Worm (Caenorhabditis elegans) whole organism, L4 larva: ENCODE data around the gene pfk-1.2.

Source experiments
- D1046.2 ChIP-seq: fragments of 200-800 bp; sonication (Bioruptor generic); IDR thresholded peaks from 2 replicates; pipeline ENCODE4 v1.3.6; 2022; ENCODE audit warnings: missing genetic modification characterization, missing compliant biosample characterization
- F26F4.8 ChIP-seq: fragments of 200-800 bp; sonication (Bioruptor generic); conservative IDR thresholded peaks from 2 replicates; pipeline ENCODE4 v1.3.6; 2022; ENCODE audit warnings: missing genetic modification characterization, missing compliant biosample characterization
- F37D6.2 ChIP-seq: sonication (generic microtip); optimal IDR thresholded peaks from 2 replicates; lab custom pipeline; 2016; ENCODE audit warnings: mild to moderate bottlenecking, missing genetic modification characterization, missing compliant biosample characterization
- F44E2.7 ChIP-seq: fragments of 200-800 bp; sonication (Bioruptor generic); IDR thresholded peaks from 2 replicates; pipeline ENCODE4 v2.1.2; 2022; ENCODE audit warnings: missing genetic modification characterization, missing compliant biosample characterization
- Y5F2A.4 ChIP-seq: fragments of 200-800 bp; sonication (Bioruptor generic); optimal IDR thresholded peaks from 2 replicates; lab custom pipeline; 2018; ENCODE audit warnings: mild to moderate bottlenecking, missing genetic modification characterization, missing compliant biosample characterization
- Y75B8A.6 ChIP-seq: fragments of 200-800 bp; sonication (Bioruptor generic); IDR thresholded peaks from 2 replicates; pipeline ENCODE4 v1.3.6; 2022; ENCODE audit warnings: missing genetic modification reagents, missing genetic modification characterization, missing compliant biosample characterization
- ZK337.2 ChIP-seq: fragments of 200-800 bp; sonication (Bioruptor generic); IDR thresholded peaks from 2 replicates; pipeline ENCODE4 v1.3.6; 2022; ENCODE audit warnings: missing genetic modification reagents, missing genetic modification characterization, missing compliant biosample characterization
- aha-1 ChIP-seq: fragments of 150-350 bp; peaks from one replicate; lab custom pipeline; 2014; ENCODE audit warnings: missing biosample characterization, missing genetic modification characterization
- ama-1 ChIP-seq: fragments of 150-350 bp; optimal IDR thresholded peaks from 2 replicates; lab custom pipeline; 2014; ENCODE audit warnings: inconsistent platforms, mixed read lengths
- attf-4 ChIP-seq: sonication (generic microtip); optimal IDR thresholded peaks from 3 replicates; lab custom pipeline; 2017; ENCODE audit warnings: missing biosample characterization, missing genetic modification characterization
- ceh-28 ChIP-seq: fragments of 150-350 bp; optimal IDR thresholded peaks from 2 replicates; lab custom pipeline; 2014; ENCODE audit warnings: missing biosample characterization, missing genetic modification reagents, missing genetic modification characterization
- ceh-44 ChIP-seq: fragments of 200-800 bp; sonication (Bioruptor generic); IDR thresholded peaks from 2 replicates; pipeline ENCODE4 v1.3.6; 2022; ENCODE audit warnings: missing genetic modification reagents, missing genetic modification characterization, missing compliant biosample characterization
- ceh-62 ChIP-seq: sonication (generic microtip); optimal IDR thresholded peaks from 2 replicates; lab custom pipeline; 2017; ENCODE audit warnings: missing biosample characterization, missing genetic modification characterization
- daf-12 ChIP-seq: fragments of 150-350 bp; optimal IDR thresholded peaks from 2 replicates; lab custom pipeline; 2014; ENCODE audit warnings: missing biosample characterization, missing genetic modification reagents, missing genetic modification characterization
- daf-16 ChIP-seq, 3 experiments: sonication (generic microtip); optimal IDR thresholded peaks; 2 replicates each; lab custom pipeline; 2016 to 2017; ENCODE audit warnings: missing genetic modification characterization in 3 of 3, missing genetic modification reagents in 3 of 3, mild to moderate bottlenecking in 2 of 3, missing compliant biosample characterization in 2 of 3, missing biosample characterization in 1 of 3, moderate library complexity in 1 of 3
- daf-19 ChIP-seq: fragments of 200-800 bp; sonication (Bioruptor generic); conservative IDR thresholded peaks from 2 replicates; pipeline ENCODE4 v1.3.6; 2022; ENCODE audit warnings: missing genetic modification characterization, missing compliant biosample characterization
- dmd-6 ChIP-seq: fragments of 200-800 bp; sonication (Bioruptor generic); IDR thresholded peaks from 2 replicates; pipeline ENCODE4 v1.3.6; 2022; ENCODE audit warnings: missing genetic modification reagents, missing genetic modification characterization, missing compliant biosample characterization
- dmd-9 ChIP-seq: fragments of 200-800 bp; sonication (Bioruptor generic); IDR thresholded peaks from 2 replicates; pipeline ENCODE4 v1.3.6; 2022; ENCODE audit warnings: missing genetic modification reagents, missing genetic modification characterization, missing compliant biosample characterization
- duxl-1 ChIP-seq: sonication (generic microtip); optimal IDR thresholded peaks from 2 replicates; lab custom pipeline; 2016; ENCODE audit warnings: mild to moderate bottlenecking, missing genetic modification characterization, moderate library complexity, missing compliant biosample characterization; ENCODE audit not compliant: poor library complexity
- egl-43 ChIP-seq: fragments of 200-800 bp; sonication (Bioruptor generic); IDR thresholded peaks from 2 replicates; pipeline ENCODE4 v1.3.6; 2022; ENCODE audit warnings: missing genetic modification reagents, missing genetic modification characterization, missing compliant biosample characterization
- hif-1 ChIP-seq, 2 experiments: sonication (generic microtip); optimal IDR thresholded peaks; 2 replicates each; lab custom pipeline; 2016 to 2017; ENCODE audit warnings: missing compliant biosample characterization in 2 of 2, missing genetic modification characterization in 2 of 2, missing genetic modification reagents in 2 of 2, missing genotype in 2 of 2, mild to moderate bottlenecking in 1 of 2
- hlh-11 ChIP-seq: fragments of 200-800 bp; sonication (Bioruptor generic); optimal IDR thresholded peaks from 2 replicates; lab custom pipeline; 2018; ENCODE audit warnings: mild to moderate bottlenecking, missing genetic modification characterization, missing compliant biosample characterization
- hlh-30 ChIP-seq: sonication (generic microtip); optimal IDR thresholded peaks from 2 replicates; lab custom pipeline; 2017; ENCODE audit warnings: antibody characterized with exemption, mild to moderate bottlenecking, missing genetic modification characterization, missing compliant biosample characterization; ENCODE audit not compliant: insufficient read depth
- jun-1 ChIP-seq: fragments of 150-350 bp; optimal IDR thresholded peaks from 2 replicates; lab custom pipeline; 2014; ENCODE audit warnings: missing biosample characterization, missing genetic modification reagents, missing genetic modification characterization
- lim-7 ChIP-seq: fragments of 200-800 bp; sonication (Bioruptor generic); IDR thresholded peaks from 2 replicates; pipeline ENCODE4 v1.3.6; 2022; ENCODE audit warnings: missing genetic modification characterization, missing compliant biosample characterization
- lin-13 ChIP-seq: fragments of 150-350 bp; optimal IDR thresholded peaks from 2 replicates; lab custom pipeline; 2014; ENCODE audit warnings: missing biosample characterization, missing genetic modification reagents, missing genetic modification characterization
- lin-38 ChIP-seq: fragments of 200-800 bp; sonication (Bioruptor generic); IDR thresholded peaks from 2 replicates; pipeline ENCODE4 v1.3.6; 2022; ENCODE audit warnings: missing genetic modification reagents, missing genetic modification characterization, missing compliant biosample characterization
- lin-39 ChIP-seq: fragments of 150-350 bp; optimal IDR thresholded peaks from 2 replicates; lab custom pipeline; 2014; ENCODE audit warnings: missing biosample characterization, missing genetic modification reagents, missing genetic modification characterization
- madf-9 ChIP-seq: fragments of 200-800 bp; sonication (Bioruptor generic); conservative IDR thresholded peaks from 2 replicates; pipeline ENCODE4 v1.3.6; 2022; ENCODE audit warnings: missing genetic modification reagents, missing genetic modification characterization, missing compliant biosample characterization
- mdl-1 ChIP-seq, 2 experiments: fragments of 150-350 bp in 1 of 2; sonication (generic microtip) in 1 of 2; optimal IDR thresholded peaks; 2 replicates each; lab custom pipeline; 2014 to 2017; ENCODE audit warnings: missing biosample characterization in 2 of 2, missing genetic modification characterization in 2 of 2
- nhr-102 ChIP-seq: sonication (generic microtip); optimal IDR thresholded peaks from 2 replicates; lab custom pipeline; 2016; ENCODE audit warnings: mild to moderate bottlenecking, missing genetic modification characterization, moderate library complexity, missing compliant biosample characterization
- nhr-11 ChIP-seq: fragments of 150-350 bp; optimal IDR thresholded peaks from 2 replicates; lab custom pipeline; 2014; ENCODE audit warnings: missing biosample characterization, missing genetic modification characterization
- nhr-111 ChIP-seq: fragments of 200-800 bp; sonication (Bioruptor generic); optimal IDR thresholded peaks from 2 replicates; lab custom pipeline; 2018; ENCODE audit warnings: mild to moderate bottlenecking, missing genetic modification characterization, missing compliant biosample characterization
- nhr-41 ChIP-seq: fragments of 200-800 bp; sonication (Bioruptor generic); IDR thresholded peaks from 2 replicates; pipeline ENCODE4 v1.3.6; 2022; ENCODE audit warnings: missing genetic modification reagents, missing genetic modification characterization, missing compliant biosample characterization
- nhr-48 ChIP-seq: sonication (generic microtip); optimal IDR thresholded peaks from 2 replicates; lab custom pipeline; 2016; ENCODE audit warnings: mild to moderate bottlenecking, missing genetic modification characterization, missing compliant biosample characterization
- nhr-77 ChIP-seq: fragments of 150-350 bp; optimal IDR thresholded peaks from 2 replicates; lab custom pipeline; 2014; ENCODE audit warnings: missing biosample characterization, missing genetic modification characterization
- php-3 ChIP-seq: fragments of 200-800 bp; sonication (Bioruptor generic); IDR thresholded peaks from 2 replicates; pipeline ENCODE4 v1.3.6; 2022; ENCODE audit warnings: missing genetic modification reagents, missing genetic modification characterization, missing compliant biosample characterization
- rbr-2 ChIP-seq: sonication (generic microtip); optimal IDR thresholded peaks from 2 replicates; lab custom pipeline; 2016; ENCODE audit warnings: missing genotype, missing genetic modification characterization, missing compliant biosample characterization
- sdz-12 ChIP-seq: fragments of 200-800 bp; sonication (Bioruptor generic); optimal IDR thresholded peaks from 2 replicates; lab custom pipeline; 2018; ENCODE audit warnings: mild to moderate bottlenecking, missing genetic modification characterization, missing compliant biosample characterization
- snpc-4 ChIP-seq: fragments of 150-350 bp; optimal IDR thresholded peaks from 2 replicates; lab custom pipeline; 2014; ENCODE audit warnings: missing biosample characterization, missing genetic modification characterization
- spr-3 ChIP-seq: fragments of 200-800 bp; sonication (Bioruptor generic); optimal IDR thresholded peaks from 2 replicates; lab custom pipeline; 2018; ENCODE audit warnings: mild to moderate bottlenecking, missing genetic modification characterization, missing compliant biosample characterization
- zag-1 ChIP-seq: fragments of 150-350 bp; optimal IDR thresholded peaks from 2 replicates; lab custom pipeline; 2014; ENCODE audit warnings: missing biosample characterization, missing genetic modification characterization
- zfp-2 ChIP-seq: sonication (generic microtip); optimal IDR thresholded peaks from 2 replicates; lab custom pipeline; 2016; ENCODE audit warnings: mild to moderate bottlenecking, missing genetic modification characterization, missing compliant biosample characterization
- zfp-3 ChIP-seq: fragments of 200-800 bp; sonication (Bioruptor generic); conservative IDR thresholded peaks from 2 replicates; pipeline ENCODE4 v1.3.6; 2022; ENCODE audit warnings: missing genetic modification reagents, missing genetic modification characterization, missing compliant biosample characterization
- ztf-7 ChIP-seq: fragments of 150-350 bp; optimal IDR thresholded peaks from 2 replicates; lab custom pipeline; 2014; ENCODE audit warnings: missing biosample characterization, missing genetic modification characterization

The pfk-1.2 gene

DNA sequence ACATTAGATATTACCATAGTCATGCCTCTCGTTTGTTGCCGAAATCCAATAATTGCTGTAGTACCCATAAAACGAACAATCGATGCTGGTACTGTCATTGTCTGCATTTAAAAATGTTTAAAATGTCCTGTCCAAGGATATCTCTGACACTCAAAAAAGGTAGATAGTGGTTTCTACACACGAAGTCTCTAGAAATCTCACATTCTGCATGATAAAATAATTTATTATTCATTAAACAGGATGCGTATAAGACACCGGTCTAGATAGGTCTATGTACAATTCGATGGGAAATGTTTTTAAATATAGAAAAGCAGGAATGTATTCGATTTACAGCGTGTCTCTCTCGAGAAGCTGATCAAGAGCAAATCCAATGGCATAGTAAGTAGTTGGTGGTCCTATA, 8.0 kb downstream of the pfk-1.2 start, which contains the start of gene C50F4.12:
Gene C50F4.12, minus strand, starts transcription at position 101 of the 400 bp plus-strand sequence.
- TF ChIP-seq ama-1 (lab: Kevin White, UChicago) (no peak), daf-16 (GFP tag; optimal IDR thresholded peaks at IDR 0.05; lab: Kevin White, UChicago) (no peak), daf-16 (tag; optimal IDR thresholded peaks at IDR 0.05; lab: Kevin White, UChicago) (no peak), madf-9 (no peak), mdl-1 (tag; optimal IDR thresholded peaks at IDR 0.05; lab: Kevin White, UChicago) (no peak), nhr-111 (GFP tag; lab: Kevin White, UChicago) (no peak), daf-12 (tag; lab: Kevin White, UChicago) (no peak), php-3 (no peak), ZK337.2 (GFP tag; lab: Robert Waterston, UW) (no peak), daf-19 (GFP tag; lab: Robert Waterston, UW) (no peak), hif-1 (tag; optimal IDR thresholded peaks at IDR 0.05; lab: Kevin White, UChicago) (no peak)

DNA sequence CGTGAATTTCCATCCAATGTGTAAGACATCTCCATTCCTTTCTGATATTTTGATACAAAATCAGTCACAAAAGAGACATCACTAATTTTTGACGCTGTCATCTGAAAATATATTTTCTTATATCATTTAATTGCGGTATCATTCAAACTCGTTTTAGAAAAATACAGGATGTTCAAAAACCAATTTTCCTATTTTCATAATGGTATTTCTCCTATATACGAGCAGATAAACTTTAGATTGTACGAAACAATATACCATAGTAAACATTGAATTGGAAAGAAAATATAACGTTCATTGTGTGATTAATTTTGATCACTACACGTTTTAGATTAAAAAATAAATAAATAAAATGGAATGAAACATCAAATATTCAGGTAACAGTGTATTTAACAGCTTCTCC, 9.9 kb downstream of the pfk-1.2 start, which contains the start of gene C50F4.16:
Gene C50F4.16, minus strand, starts transcription at position 101 of the 400 bp plus-strand sequence.
- TF ChIP-seq aha-1 (no peak), nhr-102 (tag; lab: Kevin White, UChicago) (no peak), hlh-11 (tag; lab: Kevin White, UChicago) (no peak), nhr-11 (tag; lab: Kevin White, UChicago) (no peak), F26F4.8 (GFP tag; lab: Robert Waterston, UW) (no peak), nhr-77 (tag; lab: Kevin White, UChicago) (no peak)

DNA sequence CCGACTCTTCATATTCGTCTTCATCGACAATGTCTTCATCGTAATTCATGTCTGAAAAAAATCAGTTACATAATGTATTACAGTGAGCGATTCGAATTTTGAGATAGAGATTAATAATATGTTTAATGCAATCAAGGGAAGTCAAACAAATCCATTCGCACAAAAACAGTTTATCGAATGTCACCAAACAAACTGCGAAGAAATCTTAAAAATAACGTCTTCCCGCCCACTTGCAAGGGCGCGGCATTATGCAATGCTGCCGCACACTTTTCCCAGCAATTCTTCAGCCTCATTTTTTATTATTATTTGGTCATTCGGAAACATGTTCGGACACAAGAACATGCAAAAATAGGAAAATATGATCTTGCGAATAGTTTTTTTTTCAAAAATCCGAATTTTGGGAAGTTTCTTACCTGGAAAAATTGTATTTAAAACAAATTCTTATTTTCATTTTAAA, 12.6 kb downstream of the pfk-1.2 start, which contains the start of gene mdf-1:
Gene mdf-1, minus strand, starts transcription at position 51 of the 457 bp plus-strand sequence.
- TF ChIP-seq jun-1 (tag; lab: Kevin White, UChicago), result no peak
- peak; percentile 19; the same call in 1 of the 2 replicates for TF ChIP-seq dmd-6 (GFP tag; lab: Robert Waterston, UW)
- no peak for TF ChIP-seq daf-16 (GFP tag; optimal IDR thresholded peaks at IDR 0.05; lab: Kevin White, UChicago)
- TF ChIP-seq daf-16 (tag; optimal IDR thresholded peaks at IDR 0.05; lab: Kevin White, UChicago), result peak; percentile 49
- peak; percentile 58 for TF ChIP-seq hlh-30
- peak; percentile 57 for TF ChIP-seq rbr-2
- TF ChIP-seq lin-13, result peak; percentile 54
- TF ChIP-seq lin-38 (GFP tag; lab: Robert Waterston, UW), result peak; percentile 61
- no peak for TF ChIP-seq lin-39 (tag; lab: Kevin White, UChicago)
- TF ChIP-seq spr-3, result no peak
- TF ChIP-seq attf-4, result no peak
- no peak for TF ChIP-seq ZK337.2 (GFP tag; lab: Robert Waterston, UW)
- TF ChIP-seq php-3, result no peak
- no peak for TF ChIP-seq sdz-12 (GFP tag; lab: Kevin White, UChicago)
- no peak for TF ChIP-seq ceh-44 (GFP tag; lab: Robert Waterston, UW)
- no peak for TF ChIP-seq lim-7 (GFP tag; lab: Robert Waterston, UW)
- TF ChIP-seq Y5F2A.4 (GFP tag; lab: Kevin White, UChicago), result no peak
- TF ChIP-seq ceh-62 (tag; lab: Kevin White, UChicago), result no peak
- TF ChIP-seq duxl-1, result no peak
- no peak for TF ChIP-seq zfp-2
- TF ChIP-seq D1046.2 (GFP tag; lab: Robert Waterston, UW), result peak; percentile 57; the same call in 1 of the 2 replicates
- no peak for TF ChIP-seq ztf-7 (tag; lab: Kevin White, UChicago)
- TF ChIP-seq F44E2.7 (GFP tag; lab: Robert Waterston, UW), result no peak
- no peak for TF ChIP-seq snpc-4 (tag; lab: Kevin White, UChicago)
- 0 out of 2 replicates have a peak, but pooled peaks have one; percentile 15 for TF ChIP-seq daf-19 (GFP tag; lab: Robert Waterston, UW)
- peak; percentile 87 for TF ChIP-seq aha-1
- no peak for TF ChIP-seq zag-1 (tag; lab: Kevin White, UChicago)
- no peak for TF ChIP-seq Y75B8A.6 (GFP tag; lab: Robert Waterston, UW)
- no peak for TF ChIP-seq zfp-3
- no peak for TF ChIP-seq egl-43 (GFP tag; lab: Robert Waterston, UW)
- no peak for TF ChIP-seq ceh-28 (tag; lab: Kevin White, UChicago)
- no peak for TF ChIP-seq nhr-41 (GFP tag; lab: Robert Waterston, UW)
- TF ChIP-seq nhr-48 (tag; lab: Kevin White, UChicago), result no peak
- TF ChIP-seq F37D6.2 (tag; lab: Kevin White, UChicago), result peak; percentile 23
- no peak for TF ChIP-seq dmd-9
- peak; percentile 82 for TF ChIP-seq nhr-77 (tag; lab: Kevin White, UChicago)
